Fruit fly (Drosophila melanogaster) whole organism, embryonic: ENCODE data around the gene srl.

ENCODE experiments used
- Ada2b ChIP-seq: fragments of 200-800 bp; sonication (Bioruptor generic); IDR thresholded peaks from 2 replicates; pipeline ENCODE4 v1.3.6; 2022; ENCODE audit warnings: missing biosample characterization, missing genetic modification characterization
- Atf6 ChIP-seq: fragments of 200-800 bp; sonication (Bioruptor generic); IDR thresholded peaks from 2 replicates; pipeline ENCODE4 v1.3.6; 2022; ENCODE audit warnings: missing biosample characterization, missing genetic modification characterization
- BtbVII ChIP-seq: fragments of 200-800 bp; sonication (Bioruptor generic); optimal IDR thresholded peaks from 3 replicates; lab custom pipeline; 2017; ENCODE audit warnings: missing biosample characterization, mild to moderate bottlenecking, missing genetic modification characterization
- CG10431 ChIP-seq: fragments of 200-800 bp; sonication (Bioruptor generic); optimal IDR thresholded peaks from 3 replicates; lab custom pipeline; 2018; ENCODE audit warnings: missing biosample characterization, mild to moderate bottlenecking, missing genetic modification characterization
- CG10462 ChIP-seq: fragments of 200-800 bp; sonication (Bioruptor generic); optimal IDR thresholded peaks from 2 replicates; lab custom pipeline; 2016; ENCODE audit warnings: missing biosample characterization, missing genetic modification characterization
- CG11247 ChIP-seq: fragments of 200-800 bp; sonication (Bioruptor generic); IDR thresholded peaks from 2 replicates; pipeline ENCODE4 v1.3.6; 2022; ENCODE audit warnings: missing biosample characterization, missing genetic modification characterization
- CG11560 ChIP-seq: fragments of 200-800 bp; sonication (Bioruptor generic); IDR thresholded peaks from 3 replicates; pipeline ENCODE4 v1.3.6; 2022; ENCODE audit warnings: missing biosample characterization, missing genetic modification characterization
- CG12071 ChIP-seq: fragments of 200-800 bp; sonication (Bioruptor generic); optimal IDR thresholded peaks from 3 replicates; lab custom pipeline; 2018; ENCODE audit warnings: missing biosample characterization, mild to moderate bottlenecking, missing genetic modification characterization
- CG12769 ChIP-seq: fragments of 200-800 bp; sonication (Bioruptor generic); optimal IDR thresholded peaks from 2 replicates; lab custom pipeline; 2019; ENCODE audit warnings: missing biosample characterization, mild to moderate bottlenecking, missing genetic modification characterization, moderate library complexity
- CG13424 ChIP-seq: fragments of 200-800 bp; sonication (Bioruptor generic); optimal IDR thresholded peaks from 2 replicates; lab custom pipeline; 2019; ENCODE audit warnings: missing biosample characterization, mild to moderate bottlenecking, missing genetic modification characterization, moderate library complexity
- CG14965 ChIP-seq: fragments of 200-800 bp; sonication (Bioruptor generic); optimal IDR thresholded peaks from 2 replicates; lab custom pipeline; 2016; ENCODE audit warnings: missing biosample characterization, missing genetic modification characterization, borderline replicate concordance
- CG16815 ChIP-seq: fragments of 200-800 bp; sonication (Bioruptor generic); optimal IDR thresholded peaks from 3 replicates; lab custom pipeline; 2017; ENCODE audit warnings: missing biosample characterization, mild to moderate bottlenecking, missing genetic modification characterization
- CG17359 ChIP-seq: fragments of 200-800 bp; sonication (Bioruptor generic); optimal IDR thresholded peaks from 3 replicates; lab custom pipeline; 2018; ENCODE audit warnings: missing biosample characterization, mild to moderate bottlenecking, missing genetic modification characterization, moderate library complexity
- CG18619 ChIP-seq: fragments of 200-800 bp; sonication (Bioruptor generic); optimal IDR thresholded peaks from 3 replicates; lab custom pipeline; 2017; ENCODE audit warnings: missing biosample characterization, mild to moderate bottlenecking, missing genetic modification characterization
- CG30020 ChIP-seq: fragments of 200-800 bp; optimal IDR thresholded peaks from 2 replicates; lab custom pipeline; 2019; ENCODE audit warnings: missing biosample characterization, mild to moderate bottlenecking, missing genetic modification characterization, moderate library complexity
- CG30403 ChIP-seq: fragments of 200-800 bp; sonication (Bioruptor generic); optimal IDR thresholded peaks from 3 replicates; lab custom pipeline; 2016; ENCODE audit warnings: missing biosample characterization, missing genetic modification characterization
- CG33557 ChIP-seq: fragments of 200-800 bp; sonication (Bioruptor generic); optimal IDR thresholded peaks from 2 replicates; lab custom pipeline; 2019; ENCODE audit warnings: missing biosample characterization, mild to moderate bottlenecking, missing genetic modification characterization, moderate library complexity
- CG3407 ChIP-seq: fragments of 200-800 bp; sonication (Bioruptor generic); optimal IDR thresholded peaks from 2 replicates; lab custom pipeline; 2018; ENCODE audit warnings: missing biosample characterization, mild to moderate bottlenecking, missing genetic modification characterization
- CG4328 ChIP-seq: fragments of 200-800 bp; sonication (Bioruptor generic); optimal IDR thresholded peaks from 3 replicates; lab custom pipeline; 2017; ENCODE audit warnings: missing biosample characterization, missing genetic modification reagents, missing genetic modification characterization
- CG4404 ChIP-seq: fragments of 200-800 bp; sonication (Bioruptor generic); IDR thresholded peaks from 2 replicates; pipeline ENCODE4 v1.3.6; 2022; ENCODE audit warnings: missing biosample characterization, missing genetic modification characterization
- CG6791 ChIP-seq: fragments of 200-800 bp; sonication (Bioruptor generic); IDR thresholded peaks from 3 replicates; pipeline ENCODE4 v1.3.6; 2022; ENCODE audit warnings: missing biosample characterization, missing genetic modification characterization; ENCODE audit not compliant: partially characterized antibody
- CrebB ChIP-seq: fragments of 200-800 bp; sonication (Bioruptor generic); optimal IDR thresholded peaks from 3 replicates; lab custom pipeline; 2018; ENCODE audit warnings: missing biosample characterization, mild to moderate bottlenecking, missing genetic modification characterization
- Hsf ChIP-seq: fragments of 200-800 bp; sonication (Bioruptor generic); optimal IDR thresholded peaks from 3 replicates; lab custom pipeline; 2016; ENCODE audit warnings: missing biosample characterization, missing genetic modification characterization
- Lpt ChIP-seq: fragments of >200 bp; optimal IDR thresholded peaks from 2 replicates; lab custom pipeline; 2018; ENCODE audit warnings: missing biosample characterization, missing genetic modification characterization
- Nf-YA ChIP-seq: fragments of 200-800 bp; sonication (Bioruptor generic); IDR thresholded peaks from 2 replicates; pipeline ENCODE4 v1.3.6; 2022; ENCODE audit warnings: missing biosample characterization, missing genetic modification characterization
- Pdp1 ChIP-seq, 2 experiments: fragments of 200-800 bp; sonication (Bioruptor generic); optimal IDR thresholded peaks; 3 replicates each; lab custom pipeline; 2016; ENCODE audit warnings: missing biosample characterization in 2 of 2, missing genetic modification characterization in 2 of 2, mild to moderate bottlenecking in 1 of 2, moderate library complexity in 1 of 2
- Ssrp ChIP-seq: fragments of 200-800 bp; sonication (Bioruptor generic); optimal IDR thresholded peaks from 2 replicates; lab custom pipeline; 2018; ENCODE audit warnings: missing biosample characterization, mild to moderate bottlenecking, missing genetic modification characterization, moderate library complexity
- Trl ChIP-seq, 3 experiments: fragments of >200 bp in 2 of 3; fragments of 200-800 bp in 1 of 3; sonication (Bioruptor generic) in 1 of 3; optimal IDR thresholded peaks; 2 replicates in 1 of 3; 3 replicates in 2 of 3; lab custom pipeline; 2016 to 2017; ENCODE audit warnings: missing biosample characterization in 1 of 3, missing genetic modification characterization in 1 of 3
- bcd ChIP-seq: fragments of 200-800 bp; sonication (Bioruptor generic); optimal IDR thresholded peaks from 2 replicates; lab custom pipeline; 2017; ENCODE audit warnings: missing biosample characterization, mild to moderate bottlenecking, missing genetic modification characterization
- btn ChIP-seq: fragments of 200-800 bp; sonication (Bioruptor generic); optimal IDR thresholded peaks from 2 replicates; lab custom pipeline; 2016; ENCODE audit warnings: missing biosample characterization, missing genetic modification characterization
- dm ChIP-seq: fragments of 200-800 bp; sonication (Bioruptor generic); optimal IDR thresholded peaks from 3 replicates; lab custom pipeline; 2016; ENCODE audit warnings: missing biosample characterization, missing genetic modification characterization
- en ChIP-seq: fragments of 200-800 bp; sonication (Bioruptor generic); optimal IDR thresholded peaks from 2 replicates; lab custom pipeline; 2016; ENCODE audit warnings: missing biosample characterization, missing genetic modification characterization
- org-1 ChIP-seq: fragments of 200-800 bp; sonication (Bioruptor generic); optimal IDR thresholded peaks from 2 replicates; lab custom pipeline; 2017; ENCODE audit warnings: missing biosample characterization, missing genetic modification characterization
- otp ChIP-seq: fragments of 200-800 bp; sonication (Bioruptor generic); IDR thresholded peaks from 3 replicates; pipeline ENCODE4, ENCODE4 v1.3.6; 2022; ENCODE audit warnings: missing biosample characterization, missing genetic modification characterization
- pfk ChIP-seq: fragments of 200-800 bp; sonication (Bioruptor generic); optimal IDR thresholded peaks from 2 replicates; lab custom pipeline; 2018; ENCODE audit warnings: missing biosample characterization, mild to moderate bottlenecking, missing genetic modification characterization, moderate library complexity
- prd ChIP-seq, 3 experiments: fragments of >200 bp in 2 of 3; fragments of 200-800 bp in 1 of 3; sonication (Bioruptor generic) in 1 of 3; optimal IDR thresholded peaks in 2 of 3; IDR thresholded peaks in 1 of 3; 2 replicates in 2 of 3; 3 replicates in 1 of 3; pipeline versions ENCODE4 v1.3.6 to Lab custom; 2017 to 2022; ENCODE audit warnings: missing biosample characterization in 1 of 3, missing genetic modification characterization in 1 of 3
- ro ChIP-seq: fragments of 200-800 bp; sonication (Bioruptor generic); IDR thresholded peaks from 2 replicates; pipeline ENCODE4 v1.3.6; 2022; ENCODE audit warnings: missing biosample characterization, missing genetic modification characterization
- salm ChIP-seq: fragments of 200-800 bp; sonication (Bioruptor generic); optimal IDR thresholded peaks from 2 replicates; lab custom pipeline; 2018; ENCODE audit warnings: missing biosample characterization, mild to moderate bottlenecking, missing genetic modification characterization
- sens ChIP-seq: fragments of 200-800 bp; sonication (Bioruptor generic); peaks from one replicate; lab custom pipeline; 2016; ENCODE audit warnings: missing biosample characterization, missing genetic modification characterization
- sens-2 ChIP-seq: fragments of 200-800 bp; sonication (Bioruptor generic); IDR thresholded peaks from 2 replicates; pipeline ENCODE4 v1.3.6; 2022; ENCODE audit warnings: missing biosample characterization, missing genetic modification characterization
- shn ChIP-seq: fragments of 200-800 bp; sonication (Bioruptor generic); optimal IDR thresholded peaks from 3 replicates; lab custom pipeline; 2016; ENCODE audit warnings: missing biosample characterization, missing genetic modification characterization
- sisA ChIP-seq: fragments of 200-800 bp; sonication (Bioruptor generic); IDR thresholded peaks from 2 replicates; pipeline ENCODE4 v1.3.6; 2022; ENCODE audit warnings: missing biosample characterization, missing genetic modification characterization
- so ChIP-seq: fragments of 200-800 bp; sonication (Bioruptor generic); IDR thresholded peaks from 3 replicates; pipeline ENCODE4 v1.3.6; 2022; ENCODE audit warnings: missing biosample characterization, missing genetic modification characterization
- sr ChIP-seq: fragments of 200-800 bp; sonication (Bioruptor generic); IDR thresholded peaks from 3 replicates; pipeline ENCODE4 v1.3.6; 2022; ENCODE audit warnings: missing biosample characterization, missing genetic modification characterization
- trh ChIP-seq: fragments of 200-800 bp; sonication (Bioruptor generic); optimal IDR thresholded peaks from 2 replicates; lab custom pipeline; 2016; ENCODE audit warnings: missing biosample characterization, missing genetic modification characterization
- wek ChIP-seq: fragments of 200-800 bp; sonication (Bioruptor generic); optimal IDR thresholded peaks from 3 replicates; lab custom pipeline; 2018; ENCODE audit warnings: missing biosample characterization, mild to moderate bottlenecking, missing genetic modification characterization, moderate library complexity
- wor ChIP-seq: fragments of 200-800 bp; sonication (Bioruptor generic); IDR thresholded peaks from 2 replicates; pipeline ENCODE4 v1.3.6; 2022; ENCODE audit warnings: missing biosample characterization, missing genetic modification characterization

Gene srl

dm6 chr3R:4478220-4479037, 49.3 kb upstream of the srl start (continued):
- peak; percentile 1 for TF ChIP-seq CG14965 (GFP tag; lab: Kevin White, UChicago)
- TF ChIP-seq sisA: peak; percentile 86
- peak; percentile 80 to 94 for TF ChIP-seq Trl (optimal IDR thresholded peaks at IDR 0.05; lab: Kevin White, UChicago)
- peak; percentile 92 for TF ChIP-seq Trl (GFP tag; optimal IDR thresholded peaks at IDR 0.05; lab: Kevin White, UChicago)
- peak; percentile 48 for TF ChIP-seq CG4328 (GFP tag; lab: Kevin White, UChicago)
- TF ChIP-seq CG10431 (GFP tag; lab: Kevin White, UChicago): peak; percentile 43
- peak; percentile 83 for TF ChIP-seq CG13424 (tag; lab: Kevin White, UChicago)
- peak; percentile 83 to 87 for TF ChIP-seq Pdp1 (GFP tag; optimal IDR thresholded peaks at IDR 0.05; lab: Kevin White, UChicago)
- no peak for TF ChIP-seq CG33557 (GFP tag; lab: Kevin White, UChicago)
- TF ChIP-seq so (GFP tag; lab: Robert Waterston, UW): peak; percentile 91
- no peak for TF ChIP-seq prd (optimal IDR thresholded peaks at IDR 0.05; lab: Kevin White, UChicago)
- TF ChIP-seq prd (GFP tag; IDR thresholded peaks at IDR 0.05; lab: Robert Waterston, UW): peak; percentile 89
- TF ChIP-seq btn: peak; percentile 70
- TF ChIP-seq Lpt (GFP tag; lab: Kevin White, UChicago): no peak
- TF ChIP-seq Ada2b (GFP tag; lab: Robert Waterston, UW): peak; percentile 90
- peak; percentile 91 for TF ChIP-seq CG30403 (GFP tag; lab: Kevin White, UChicago)
- TF ChIP-seq Nf-YA: peak; percentile 82
- no peak for TF ChIP-seq CG11560 (tag; lab: Robert Waterston, UW)
- peak; percentile 51 for TF ChIP-seq CG16815 (GFP tag; lab: Kevin White, UChicago)
- peak; percentile 70 for TF ChIP-seq CG10462 (GFP tag; lab: Kevin White, UChicago)
- TF ChIP-seq CG30020 (tag; lab: Kevin White, UChicago): peak; percentile 22
- TF ChIP-seq en (GFP tag; lab: Kevin White, UChicago): peak; percentile 73
- peak; percentile 36; the same call in 1 of the 2 replicates for TF ChIP-seq wor (GFP tag; lab: Robert Waterston, UW)
- TF ChIP-seq dm (GFP tag; lab: Kevin White, UChicago): peak; percentile 76
- TF ChIP-seq CG11247 (GFP tag; lab: Robert Waterston, UW): peak; percentile 86
- peak; percentile 72 for TF ChIP-seq Ssrp
- no peak for TF ChIP-seq ro
- peak; percentile 37 for TF ChIP-seq trh (GFP tag; lab: Kevin White, UChicago)
- TF ChIP-seq CG6791 (GFP tag; lab: Robert Waterston, UW): 0 out of 3 replicates have a peak, but pooled peaks have one; percentile 35
- TF ChIP-seq salm (tag; lab: Kevin White, UChicago): peak; percentile 63
- peak; percentile 77 for TF ChIP-seq bcd
- peak; percentile 91 for TF ChIP-seq CG12769 (tag; lab: Kevin White, UChicago)
- peak; percentile 87 for TF ChIP-seq Hsf
- peak; percentile 55 for TF ChIP-seq org-1
- TF ChIP-seq CrebB (tag; lab: Kevin White, UChicago): peak; percentile 76
- peak; percentile 81 for TF ChIP-seq CG18619 (GFP tag; lab: Kevin White, UChicago)
- TF ChIP-seq CG3407 (GFP tag; lab: Kevin White, UChicago): peak; percentile 62
- TF ChIP-seq Atf6 (GFP tag; lab: Robert Waterston, UW): peak; percentile 92
- TF ChIP-seq sr (GFP tag; lab: Robert Waterston, UW): peak; percentile 75; the same call in 2 of the 3 replicates
- TF ChIP-seq sens-2 (GFP tag; lab: Robert Waterston, UW): peak; percentile 82
- peak; percentile 84 for TF ChIP-seq wek
- peak; percentile 89 for TF ChIP-seq CG12071 (GFP tag; lab: Kevin White, UChicago)
- peak; percentile 12; the same call in 1 of the 2 replicates for TF ChIP-seq CG4404 (GFP tag; lab: Robert Waterston, UW)
- TF ChIP-seq pfk (GFP tag; lab: Kevin White, UChicago): no peak
- TF ChIP-seq BtbVII: peak; percentile 85
- peak; percentile 90 for TF ChIP-seq otp
- TF ChIP-seq sens: peak; percentile 98
- peak; percentile 71 for TF ChIP-seq shn
- TF ChIP-seq CG17359: peak; percentile 90
